Fruit fly (Drosophila melanogaster) whole organism, wandering third instar larva: ENCODE results near the gene mus304.

Experiments
- Abd-B ChIP-seq: fragments of >200 bp; optimal IDR thresholded peaks from 2 replicates; lab custom pipeline; 2017; ENCODE audit warnings: missing biosample characterization, missing genetic modification characterization
- CG32264 ChIP-seq: fragments of 200-800 bp; sonication (Bioruptor generic); optimal IDR thresholded peaks from 2 replicates; lab custom pipeline; 2016; ENCODE audit warnings: missing biosample characterization, missing genetic modification characterization
- CG9705 ChIP-seq: fragments of 200-800 bp; sonication (Bioruptor generic); optimal IDR thresholded peaks from 2 replicates; lab custom pipeline; 2018; ENCODE audit warnings: missing biosample characterization, mild to moderate bottlenecking, missing genetic modification characterization
- CrebA ChIP-seq: fragments of 200-800 bp; sonication (Bioruptor generic); optimal IDR thresholded peaks from 2 replicates; lab custom pipeline; 2016; ENCODE audit warnings: missing biosample characterization, mild to moderate bottlenecking, missing genetic modification characterization, borderline replicate concordance
- Dfd ChIP-seq: fragments of >200 bp; optimal IDR thresholded peaks from 2 replicates; lab custom pipeline; 2017; ENCODE audit warnings: missing biosample characterization, missing genetic modification characterization
- Dif ChIP-seq: fragments of 200-275, 200-300 bp; sonication (Bioruptor generic); optimal IDR thresholded peaks from 2 replicates; lab custom pipeline; 2018; ENCODE audit warnings: missing biosample characterization, missing genetic modification characterization; ENCODE audit not compliant: partially characterized antibody
- GATAd ChIP-seq: sonication (Bioruptor generic); optimal IDR thresholded peaks from 2 replicates; lab custom pipeline; 2016; ENCODE audit warnings: missing biosample characterization, missing genetic modification characterization
- HLH106 ChIP-seq: fragments of 200-800 bp; optimal IDR thresholded peaks from 3 replicates; lab custom pipeline; 2019; ENCODE audit warnings: missing biosample characterization, mild to moderate bottlenecking, missing genetic modification characterization, moderate library complexity
- Hnf4 ChIP-seq: fragments of 200-800 bp; sonication (Bioruptor generic); optimal IDR thresholded peaks from 2 replicates; lab custom pipeline; 2016; ENCODE audit warnings: missing biosample characterization, mild to moderate bottlenecking, missing genetic modification characterization
- Hr78 ChIP-seq: fragments of >200 bp; optimal IDR thresholded peaks from 2 replicates; lab custom pipeline; 2017; ENCODE audit warnings: missing biosample characterization, missing genetic modification characterization
- Hr83 ChIP-seq: fragments of 200-300 bp; sonication (Bioruptor generic); optimal IDR thresholded peaks from 2 replicates; lab custom pipeline; 2016; ENCODE audit warnings: missing biosample characterization, mild to moderate bottlenecking, missing genetic modification characterization, moderate library complexity; ENCODE audit not compliant: poor library complexity, severe bottlenecking
- Jra ChIP-seq: sonication (Bioruptor generic); optimal IDR thresholded peaks from 2 replicates; lab custom pipeline; 2016; ENCODE audit warnings: missing biosample characterization, missing genetic modification characterization
- Mio ChIP-seq: sonication (Bioruptor generic); optimal IDR thresholded peaks from 2 replicates; lab custom pipeline; 2016; ENCODE audit warnings: missing biosample characterization, missing genetic modification characterization
- Myc ChIP-seq: fragments of >200 bp; optimal IDR thresholded peaks from 2 replicates; lab custom pipeline; 2017
- N ChIP-seq: fragments of >200 bp; optimal IDR thresholded peaks from 2 replicates; lab custom pipeline; 2018; ENCODE audit warnings: missing biosample characterization, missing external identifiers, missing genetic modification characterization
- OdsH ChIP-seq: fragments of 200-800 bp; sonication (Bioruptor generic); optimal IDR thresholded peaks from 2 replicates; lab custom pipeline; 2016; ENCODE audit warnings: missing biosample characterization, mild to moderate bottlenecking, missing genetic modification characterization
- Rel ChIP-seq, 2 experiments: fragments of 200-800 bp; sonication (Bioruptor generic) in 1 of 2; optimal IDR thresholded peaks; 2 replicates in 1 of 2; 3 replicates in 1 of 2; lab custom pipeline; 2016 to 2019; ENCODE audit warnings: mild to moderate bottlenecking in 2 of 2, missing biosample characterization in 2 of 2, missing genetic modification characterization in 2 of 2, moderate library complexity in 1 of 2
- Sp1 ChIP-seq: fragments of 200-800 bp; sonication (Bioruptor generic); optimal IDR thresholded peaks from 3 replicates; lab custom pipeline; 2019; ENCODE audit warnings: missing biosample characterization, mild to moderate bottlenecking, missing genetic modification characterization, moderate library complexity
- Vsx2 ChIP-seq: fragments of 200-300, 225-300 bp; sonication (Bioruptor generic); optimal IDR thresholded peaks from 2 replicates; lab custom pipeline; 2018; ENCODE audit warnings: missing biosample characterization, missing genetic modification characterization; ENCODE audit not compliant: partially characterized antibody
- br ChIP-seq: fragments of 200-800 bp; sonication (Bioruptor generic); optimal IDR thresholded peaks from 2 replicates; lab custom pipeline; 2016; ENCODE audit warnings: missing biosample characterization, missing genetic modification characterization
- brk ChIP-seq: fragments of 200-800 bp; sonication (Bioruptor generic); optimal IDR thresholded peaks from 2 replicates; lab custom pipeline; 2016; ENCODE audit warnings: missing biosample characterization, mild to moderate bottlenecking, missing genetic modification characterization
- dl ChIP-seq, 2 experiments: fragments of 175-275, 200-275 bp in 1 of 2; fragments of 200-275 bp in 1 of 2; sonication (Bioruptor generic); optimal IDR thresholded peaks; lab custom pipeline; 2018; ENCODE audit warnings: mild to moderate bottlenecking in 2 of 2, missing biosample characterization in 2 of 2, missing genetic modification characterization in 2 of 2, moderate library complexity in 2 of 2; ENCODE audit not compliant: partially characterized antibody in 2 of 2, insufficient read depth in 1 of 2
- dmrt93B ChIP-seq: fragments of 200-800 bp; sonication (Bioruptor generic); optimal IDR thresholded peaks from 2 replicates; lab custom pipeline; 2018; ENCODE audit warnings: missing biosample characterization, mild to moderate bottlenecking, missing genetic modification characterization
- dsf ChIP-seq: sonication (Bioruptor generic); optimal IDR thresholded peaks from 2 replicates; lab custom pipeline; 2016; ENCODE audit warnings: missing biosample characterization, missing genetic modification characterization, borderline replicate concordance
- ey ChIP-seq: fragments of 200-800 bp; sonication (Bioruptor generic); optimal IDR thresholded peaks from 2 replicates; lab custom pipeline; 2016; ENCODE audit warnings: missing biosample characterization, missing genetic modification characterization
- foxo ChIP-seq, 2 experiments: fragments of 200-800 bp; sonication (Bioruptor generic); optimal IDR thresholded peaks; 2 replicates in 1 of 2; 3 replicates in 1 of 2; lab custom pipeline; 2016 to 2017; ENCODE audit warnings: missing biosample characterization in 2 of 2, missing genetic modification characterization in 2 of 2
- fru ChIP-seq: fragments of 200-800 bp; sonication (Bioruptor generic); optimal IDR thresholded peaks from 3 replicates; lab custom pipeline; 2016; ENCODE audit warnings: missing biosample characterization, mild to moderate bottlenecking, missing genetic modification characterization
- h ChIP-seq: fragments of 200-800 bp; sonication (Bioruptor generic); optimal IDR thresholded peaks from 3 replicates; lab custom pipeline; 2016; ENCODE audit warnings: missing biosample characterization, mild to moderate bottlenecking, missing genetic modification characterization
- jim ChIP-seq: fragments of 175-275, 200-325 bp; sonication (Bioruptor generic); optimal IDR thresholded peaks from 2 replicates; lab custom pipeline; 2016; ENCODE audit warnings: missing biosample characterization, mild to moderate bottlenecking, missing genetic modification characterization
- lola ChIP-seq: fragments of >200 bp; optimal IDR thresholded peaks from 2 replicates; lab custom pipeline; 2017; ENCODE audit warnings: missing biosample characterization, missing genetic modification characterization
- pan ChIP-seq: fragments of >200 bp; optimal IDR thresholded peaks from 2 replicates; lab custom pipeline; 2017
- psq ChIP-seq: fragments of 200-800 bp; sonication (Bioruptor generic); optimal IDR thresholded peaks from 3 replicates; lab custom pipeline; 2017; ENCODE audit warnings: missing biosample characterization, mild to moderate bottlenecking, missing genetic modification characterization, moderate library complexity
- rgr ChIP-seq: fragments of 200-800 bp; sonication (Bioruptor generic); optimal IDR thresholded peaks from 3 replicates; lab custom pipeline; 2016; ENCODE audit warnings: missing biosample characterization, mild to moderate bottlenecking, missing genetic modification characterization
- sage ChIP-seq: fragments of 200-800 bp; sonication (Bioruptor generic); optimal IDR thresholded peaks from 2 replicates; lab custom pipeline; 2016; ENCODE audit warnings: missing biosample characterization, mild to moderate bottlenecking, missing genetic modification characterization
- sv ChIP-seq: fragments of 200-800 bp; sonication (Bioruptor generic); optimal IDR thresholded peaks from 3 replicates; lab custom pipeline; 2016; ENCODE audit warnings: missing biosample characterization, missing genetic modification characterization
- tai ChIP-seq: sonication (Bioruptor generic); optimal IDR thresholded peaks from 2 replicates; lab custom pipeline; 2016; ENCODE audit warnings: missing biosample characterization, missing genetic modification characterization
- usp ChIP-seq: fragments of >200 bp; optimal IDR thresholded peaks from 2 replicates; lab custom pipeline; 2017; ENCODE audit warnings: missing biosample characterization, missing genetic modification characterization
- woc ChIP-seq: sonication (Bioruptor generic); optimal IDR thresholded peaks from 2 replicates; lab custom pipeline; 2016; ENCODE audit warnings: missing biosample characterization, mild to moderate bottlenecking, missing genetic modification characterization

The mus304 gene

DNA sequence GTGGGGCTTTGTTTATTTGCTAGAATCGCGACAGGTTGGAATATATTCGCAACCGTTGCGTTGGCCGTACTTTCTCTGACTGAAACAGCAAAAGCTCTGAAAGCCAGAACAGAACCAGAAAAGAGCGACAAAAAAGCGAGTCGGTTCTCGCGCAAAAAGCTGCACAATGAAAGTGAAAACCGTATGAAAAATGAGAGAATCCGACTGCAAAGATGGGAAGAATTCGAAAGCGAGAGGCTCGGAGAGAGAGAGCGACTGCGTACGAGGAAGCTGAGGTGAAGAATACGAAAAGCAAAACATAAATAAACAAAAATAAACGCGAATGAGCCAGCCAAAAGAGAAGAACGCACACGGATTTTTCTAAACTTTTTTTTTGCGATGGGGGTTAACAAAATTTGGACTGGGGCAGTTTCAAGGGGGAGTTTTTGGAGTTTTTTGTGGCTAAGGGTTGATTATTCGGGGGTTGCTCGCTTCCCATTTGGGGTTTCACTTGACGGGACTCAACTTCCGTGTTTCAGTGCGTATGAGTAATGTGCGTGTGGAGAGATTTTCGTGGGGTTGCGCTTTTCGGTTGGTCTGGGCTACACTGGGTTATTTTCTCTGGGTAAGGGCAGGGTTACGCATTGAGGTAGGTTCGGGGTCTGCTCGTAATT lies 47.8 kb upstream of the mus304 start:
- TF ChIP-seq ey (GFP tag; lab: Kevin White, UChicago) (no peak), OdsH (no peak), sage (GFP tag; lab: Kevin White, UChicago) (peak; percentile 20), tai (GFP tag; lab: Kevin White, UChicago) (no peak), h (GFP tag; lab: Kevin White, UChicago) (peak; percentile 15), fru (no peak), Vsx2 (GFP tag; lab: Kevin White, UChicago) (no peak), HLH106 (tag; lab: Kevin White, UChicago) (no peak), Jra (GFP tag; lab: Kevin White, UChicago) (no peak), Hnf4 (GFP tag; lab: Kevin White, UChicago) (peak; percentile 35), woc (GFP tag; lab: Kevin White, UChicago) (no peak), jim (GFP tag; lab: Kevin White, UChicago) (no peak), Myc (lab: Kevin White, UChicago) (no peak), CrebA (GFP tag; lab: Kevin White, UChicago) (peak; percentile 73), CG9705 (GFP tag; lab: Kevin White, UChicago) (no peak), brk (no peak), usp (GFP tag; lab: Kevin White, UChicago) (no peak), foxo (GFP tag; optimal IDR thresholded peaks at IDR 0.05; lab: Kevin White, UChicago) (peak in 1 of 2 experiments; percentile 14), GATAd (no peak), Rel (GFP tag; optimal IDR thresholded peaks at IDR 0.05; lab: Kevin White, UChicago) (no peak), Rel (tag; optimal IDR thresholded peaks at IDR 0.05; lab: Kevin White, UChicago) (peak; percentile 9), br (GFP tag; lab: Kevin White, UChicago) (no peak), lola (GFP tag; lab: Kevin White, UChicago) (no peak), rgr (GFP tag; lab: Kevin White, UChicago) (peak; percentile 14), dmrt93B (GFP tag; lab: Kevin White, UChicago) (no peak), dsf (GFP tag; lab: Kevin White, UChicago) (no peak), pan (lab: Kevin White, UChicago) (no peak), N (GFP tag; lab: Kevin White, UChicago) (no peak), Sp1 (GFP tag; lab: Kevin White, UChicago) (peak; percentile 31), Mio (no peak), CG32264 (no peak), Dif (GFP tag; lab: Kevin White, UChicago) (peak; percentile 80), psq (GFP tag; lab: Kevin White, UChicago) (peak; percentile 83), Abd-B (GFP tag; lab: Kevin White, UChicago) (no peak), Hr78 (GFP tag; lab: Kevin White, UChicago) (no peak), Dfd (GFP tag; lab: Kevin White, UChicago) (no peak), sv (GFP tag; lab: Kevin White, UChicago) (no peak), Hr83 (GFP tag; lab: Kevin White, UChicago) (no peak), dl (GFP tag; optimal IDR thresholded peaks at IDR 0.05; lab: Kevin White, UChicago; ENCODE audit: insufficient read depth in 1 of 2, partially characterized antibody in 2 of 2) (peak; percentile 50 to 59)

dm6 chr3L:18062959-18063510 lies 46.6 kb upstream of the mus304 start:
- TF ChIP-seq Hnf4 (GFP tag; lab: Kevin White, UChicago) (peak; percentile 73), Hr83 (GFP tag; lab: Kevin White, UChicago) (peak; percentile 65), CG9705 (GFP tag; lab: Kevin White, UChicago) (no peak), Myc (lab: Kevin White, UChicago) (no peak), Vsx2 (GFP tag; lab: Kevin White, UChicago) (no peak), OdsH (peak; percentile 55), sv (GFP tag; lab: Kevin White, UChicago) (no peak), CG32264 (peak; percentile 5), Sp1 (GFP tag; lab: Kevin White, UChicago) (peak; percentile 66), dsf (GFP tag; lab: Kevin White, UChicago) (no peak), Abd-B (GFP tag; lab: Kevin White, UChicago) (no peak), sage (GFP tag; lab: Kevin White, UChicago) (peak; percentile 51), rgr (GFP tag; lab: Kevin White, UChicago) (peak; percentile 68), Rel (GFP tag; optimal IDR thresholded peaks at IDR 0.05; lab: Kevin White, UChicago) (peak; percentile 62), Rel (tag; optimal IDR thresholded peaks at IDR 0.05; lab: Kevin White, UChicago) (peak; percentile 3), Mio (no peak), Dif (GFP tag; lab: Kevin White, UChicago) (peak; percentile 94), tai (GFP tag; lab: Kevin White, UChicago) (peak; percentile 52), Jra (GFP tag; lab: Kevin White, UChicago) (peak; percentile 33), dl (GFP tag; optimal IDR thresholded peaks at IDR 0.05; lab: Kevin White, UChicago; ENCODE audit: insufficient read depth in 1 of 2, partially characterized antibody in 2 of 2) (peak; percentile 87 to 90), ey (GFP tag; lab: Kevin White, UChicago) (peak; percentile 35), jim (GFP tag; lab: Kevin White, UChicago) (peak; percentile 4), pan (lab: Kevin White, UChicago) (no peak), GATAd (no peak), foxo (GFP tag; optimal IDR thresholded peaks at IDR 0.05; lab: Kevin White, UChicago) (peak in 1 of 2 experiments; percentile 71), brk (peak; percentile 33), dmrt93B (GFP tag; lab: Kevin White, UChicago) (peak; percentile 45), lola (GFP tag; lab: Kevin White, UChicago) (no peak), N (GFP tag; lab: Kevin White, UChicago) (peak; percentile 92), Hr78 (GFP tag; lab: Kevin White, UChicago) (peak; percentile 40), CrebA (GFP tag; lab: Kevin White, UChicago) (peak; percentile 76), woc (GFP tag; lab: Kevin White, UChicago) (peak; percentile 56), h (GFP tag; lab: Kevin White, UChicago) (peak; percentile 65), Dfd (GFP tag; lab: Kevin White, UChicago) (no peak), HLH106 (tag; lab: Kevin White, UChicago) (peak; percentile 70), psq (GFP tag; lab: Kevin White, UChicago) (peak; percentile 57), usp (GFP tag; lab: Kevin White, UChicago) (no peak), fru (peak; percentile 48)
